Worm (Caenorhabditis elegans) whole organism, early embryonic: ENCODE results near the gene T07D4.2.

Experiments used
- ama-1 ChIP-seq: fragments of 150-350 bp; optimal IDR thresholded peaks from 2 replicates; lab custom pipeline; 2014
- ceh-13 ChIP-seq: fragments of 200-800 bp; sonication (Bioruptor generic); optimal IDR thresholded peaks from 2 replicates; lab custom pipeline; 2018; ENCODE audit warnings: mild to moderate bottlenecking, missing genetic modification characterization, missing compliant biosample characterization
- ceh-36 ChIP-seq: sonication (generic microtip); optimal IDR thresholded peaks from 2 replicates; lab custom pipeline; 2016; ENCODE audit warnings: missing genetic modification characterization, inconsistent platforms, missing compliant biosample characterization
- scrt-1 ChIP-seq: fragments of 200-800 bp; sonication (Bioruptor generic); IDR thresholded peaks from 2 replicates; pipeline ENCODE4 v1.3.6; 2022; ENCODE audit warnings: missing genetic modification characterization, missing compliant biosample characterization
- tra-4 ChIP-seq: sonication (generic microtip); optimal IDR thresholded peaks from 2 replicates; lab custom pipeline; 2017; ENCODE audit warnings: missing genetic modification characterization, missing compliant biosample characterization

DNA sequence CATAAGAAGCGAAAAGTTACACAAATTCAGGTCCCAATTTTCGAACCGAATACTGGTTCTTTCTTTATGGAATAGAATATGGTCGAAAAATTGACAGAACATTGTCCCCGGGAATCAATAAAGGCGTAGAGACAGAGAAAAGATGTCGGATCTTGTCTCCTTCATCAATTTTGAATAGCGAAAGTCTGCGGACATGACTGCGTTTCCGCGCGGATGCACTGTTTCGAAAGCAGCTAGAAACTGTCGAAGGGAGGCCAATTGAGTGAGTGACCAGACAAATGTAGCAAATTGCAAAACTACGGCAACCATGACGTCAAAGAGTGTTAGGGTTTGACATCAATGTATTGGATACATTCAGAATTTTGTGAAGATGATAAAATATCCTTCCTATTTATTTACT is 17.2 kb downstream of the T07D4.2 start:
- TF ChIP-seq tra-4 (tag; lab: Kevin White, UChicago) (no peak), scrt-1 (GFP tag; lab: Robert Waterston, UW) (no peak), ama-1 (lab: Kevin White, UChicago) (no peak), ceh-36 (tag; lab: Kevin White, UChicago) (no peak), ceh-13 (GFP tag; lab: Kevin White, UChicago) (no peak)
